Fruit fly (Drosophila melanogaster) whole organism, prepupa: ENCODE measurements around the gene Cys.

Source experiments
- Blimp-1 ChIP-seq: fragments of 200-800 bp; sonication (Bioruptor generic); optimal IDR thresholded peaks from 3 replicates; lab custom pipeline; 2017; ENCODE audit warnings: missing biosample characterization, missing genetic modification characterization, mild to moderate bottlenecking, moderate library complexity, missing genetic modification reagents
- CG10631 ChIP-seq: fragments of 200-800 bp; sonication (Bioruptor generic); optimal IDR thresholded peaks from 2 replicates; lab custom pipeline; 2016; ENCODE audit warnings: missing biosample characterization, missing genetic modification characterization
- CG10669 ChIP-seq: fragments of 200-800 bp; sonication (Bioruptor generic); optimal IDR thresholded peaks from 3 replicates; lab custom pipeline; 2018; ENCODE audit warnings: missing biosample characterization, mild to moderate bottlenecking, missing genetic modification characterization, moderate library complexity
- CG11762 ChIP-seq: fragments of 200-800 bp; sonication (Bioruptor generic); optimal IDR thresholded peaks from 3 replicates; lab custom pipeline; 2016; ENCODE audit warnings: missing biosample characterization, missing genetic modification characterization; ENCODE audit not compliant: insufficient read depth
- CG15336 ChIP-seq: fragments of 200-800 bp; sonication (Bioruptor generic); IDR thresholded peaks from 2 replicates; pipeline ENCODE4 v1.3.6; 2022; ENCODE audit warnings: missing biosample characterization, missing genetic modification characterization
- CG16779 ChIP-seq: fragments of 200-800 bp; sonication (Bioruptor generic); optimal IDR thresholded peaks from 3 replicates; lab custom pipeline; 2017; ENCODE audit warnings: missing biosample characterization, mild to moderate bottlenecking, missing genetic modification characterization
- CG31627 ChIP-seq: fragments of 200-800 bp; sonication (Bioruptor generic); optimal IDR thresholded peaks from 3 replicates; lab custom pipeline; 2016; ENCODE audit warnings: missing biosample characterization, missing genetic modification characterization
- CG34406 ChIP-seq: fragments of 200-800 bp; sonication (Bioruptor generic); optimal IDR thresholded peaks from 3 replicates; lab custom pipeline; 2016; ENCODE audit warnings: missing biosample characterization, missing genetic modification characterization
- CG3919 ChIP-seq: fragments of 200-800 bp; sonication (Bioruptor generic); optimal IDR thresholded peaks from 3 replicates; lab custom pipeline; 2016; ENCODE audit warnings: missing biosample characterization, missing genetic modification characterization
- CG4318 ChIP-seq: fragments of 200-800 bp; sonication (Bioruptor generic); optimal IDR thresholded peaks from 3 replicates; lab custom pipeline; 2017; ENCODE audit warnings: missing biosample characterization, mild to moderate bottlenecking, missing genetic modification characterization
- CG6163 ChIP-seq: fragments of 200-800 bp; sonication (Bioruptor generic); IDR thresholded peaks from 3 replicates; pipeline ENCODE4 v1.3.6; 2022; ENCODE audit warnings: missing biosample characterization, missing genetic modification characterization
- CG6276 ChIP-seq: fragments of 200-800 bp; sonication (Bioruptor generic); optimal IDR thresholded peaks from 2 replicates; lab custom pipeline; 2017; ENCODE audit warnings: missing biosample characterization, mild to moderate bottlenecking, missing genetic modification characterization
- CG6792 ChIP-seq: fragments of 200-800 bp; sonication (Bioruptor generic); optimal IDR thresholded peaks from 3 replicates; lab custom pipeline; 2016; ENCODE audit warnings: missing biosample characterization, missing genetic modification characterization
- CG6854 ChIP-seq: fragments of 200-800 bp; sonication (Bioruptor generic); optimal IDR thresholded peaks from 2 replicates; lab custom pipeline; 2017; ENCODE audit warnings: missing biosample characterization, mild to moderate bottlenecking, missing genetic modification characterization
- CG8119 ChIP-seq: fragments of 200-800 bp; sonication (Bioruptor generic); IDR thresholded peaks from 3 replicates; pipeline ENCODE4 v1.3.6; 2022; ENCODE audit warnings: missing biosample characterization, missing genetic modification characterization
- CG8319 ChIP-seq: fragments of 200-800 bp; sonication (Bioruptor generic); optimal IDR thresholded peaks from 3 replicates; lab custom pipeline; 2016; ENCODE audit warnings: missing biosample characterization, missing genetic modification characterization
- CG9139 ChIP-seq: fragments of 200-800 bp; sonication (Bioruptor generic); optimal IDR thresholded peaks from 3 replicates; lab custom pipeline; 2017; ENCODE audit warnings: missing biosample characterization, mild to moderate bottlenecking, missing genetic modification characterization
- Eip78C ChIP-seq: fragments of 200-800 bp; sonication (Bioruptor generic); peaks from one replicate; lab custom pipeline; 2016; ENCODE audit warnings: missing biosample characterization, missing genetic modification characterization
- Eip93F ChIP-seq: fragments of 200-800 bp; sonication (Bioruptor generic); optimal IDR thresholded peaks from 2 replicates; lab custom pipeline; 2016; ENCODE audit warnings: missing biosample characterization, mild to moderate bottlenecking, missing genetic modification characterization
- Ets21C ChIP-seq: fragments of 200-800 bp; sonication (Bioruptor generic); optimal IDR thresholded peaks from 3 replicates; lab custom pipeline; 2016; ENCODE audit warnings: missing biosample characterization, missing genetic modification characterization
- Ets96B ChIP-seq: fragments of 200-800 bp; optimal IDR thresholded peaks from 2 replicates; lab custom pipeline; 2019; ENCODE audit warnings: missing biosample characterization, mild to moderate bottlenecking, missing genetic modification characterization, moderate library complexity
- Gug ChIP-seq: fragments of 200-800 bp; sonication (Bioruptor generic); IDR thresholded peaks from 2 replicates; pipeline ENCODE4 v1.3.6; 2022; ENCODE audit warnings: missing biosample characterization, missing genetic modification characterization
- Hr38 ChIP-seq: sonication (Bioruptor generic); optimal IDR thresholded peaks from 2 replicates; lab custom pipeline; 2016; ENCODE audit warnings: missing biosample characterization, missing genetic modification characterization
- Hr39 ChIP-seq: fragments of 200-800 bp; sonication (Bioruptor generic); optimal IDR thresholded peaks from 2 replicates; lab custom pipeline; 2016; ENCODE audit warnings: missing biosample characterization, missing genetic modification characterization
- Hr4 ChIP-seq: fragments of 200-800 bp; sonication (Bioruptor generic); optimal IDR thresholded peaks from 3 replicates; lab custom pipeline; 2016; ENCODE audit warnings: missing biosample characterization, missing genetic modification characterization
- Lpt ChIP-seq: fragments of 200-800 bp; sonication (Bioruptor generic); optimal IDR thresholded peaks from 3 replicates; lab custom pipeline; 2016; ENCODE audit warnings: missing biosample characterization, missing genetic modification characterization
- OdsH ChIP-seq: fragments of 200-800 bp; sonication (Bioruptor generic); optimal IDR thresholded peaks from 3 replicates; lab custom pipeline; 2016; ENCODE audit warnings: missing biosample characterization, missing genetic modification characterization
- Sox102F ChIP-seq: fragments of 200-800 bp; sonication (Bioruptor generic); optimal IDR thresholded peaks from 2 replicates; lab custom pipeline; 2016; ENCODE audit warnings: missing biosample characterization, mild to moderate bottlenecking, missing genetic modification characterization
- Sox14 ChIP-seq: fragments of 200-800 bp; sonication (Bioruptor generic); optimal IDR thresholded peaks from 3 replicates; lab custom pipeline; 2016; ENCODE audit warnings: missing biosample characterization, missing genetic modification characterization
- dac ChIP-seq: fragments of 200-800 bp; sonication (Bioruptor generic); optimal IDR thresholded peaks from 2 replicates; lab custom pipeline; 2017; ENCODE audit warnings: missing biosample characterization, mild to moderate bottlenecking, missing genetic modification characterization
- eg ChIP-seq: fragments of 200-800 bp; sonication (Bioruptor generic); IDR thresholded peaks from 3 replicates; pipeline ENCODE4 v1.3.6; 2022; ENCODE audit warnings: missing biosample characterization, missing genetic modification characterization
- esn ChIP-seq: fragments of 200-800 bp; sonication (Bioruptor generic); optimal IDR thresholded peaks from 2 replicates; lab custom pipeline; 2016; ENCODE audit warnings: missing biosample characterization, mild to moderate bottlenecking, missing genetic modification characterization, moderate library complexity
- fd59A ChIP-seq: fragments of 200-800 bp; sonication (Bioruptor generic); optimal IDR thresholded peaks from 2 replicates; lab custom pipeline; 2017; ENCODE audit warnings: missing biosample characterization, mild to moderate bottlenecking, missing genetic modification characterization, missing genetic modification reagents
- fd85E ChIP-seq: fragments of 200-800 bp; sonication (Bioruptor generic); optimal IDR thresholded peaks from 3 replicates; lab custom pipeline; 2016; ENCODE audit warnings: missing biosample characterization, missing genetic modification characterization
- fkh ChIP-seq: fragments of 200-800 bp; sonication (Bioruptor generic); optimal IDR thresholded peaks from 3 replicates; lab custom pipeline; 2017; ENCODE audit warnings: missing biosample characterization, mild to moderate bottlenecking, missing genetic modification characterization, moderate library complexity
- lz ChIP-seq: fragments of 200-800 bp; sonication (Bioruptor generic); optimal IDR thresholded peaks from 3 replicates; lab custom pipeline; 2016; ENCODE audit warnings: missing biosample characterization, missing genetic modification characterization
- pdm3 ChIP-seq: fragments of 200-800 bp; sonication (Bioruptor generic); optimal IDR thresholded peaks from 3 replicates; lab custom pipeline; 2016; ENCODE audit warnings: missing biosample characterization, missing genetic modification characterization
- salr ChIP-seq, 2 experiments: fragments of 200-800 bp; sonication (Bioruptor generic); optimal IDR thresholded peaks; 3 replicates each; lab custom pipeline; 2016 to 2018; ENCODE audit warnings: missing biosample characterization in 2 of 2, missing genetic modification characterization in 2 of 2, mild to moderate bottlenecking in 1 of 2
- spab ChIP-seq: fragments of 200-800 bp; sonication (Bioruptor generic); optimal IDR thresholded peaks from 2 replicates; lab custom pipeline; 2017; ENCODE audit warnings: missing biosample characterization, mild to moderate bottlenecking, missing genetic modification characterization, missing genetic modification reagents
- svp ChIP-seq: fragments of 200-800 bp; sonication (Bioruptor generic); peaks from one replicate; lab custom pipeline; 2016; ENCODE audit warnings: missing biosample characterization, missing genetic modification characterization
- topi ChIP-seq: fragments of 200-800 bp; sonication (Bioruptor generic); optimal IDR thresholded peaks from 3 replicates; lab custom pipeline; 2016; ENCODE audit warnings: missing biosample characterization, missing genetic modification characterization
- vri ChIP-seq: fragments of 200-800 bp; sonication (Bioruptor generic); optimal IDR thresholded peaks from 3 replicates; lab custom pipeline; 2016; ENCODE audit warnings: missing biosample characterization, mild to moderate bottlenecking, missing genetic modification characterization

The Cys gene

DNA sequence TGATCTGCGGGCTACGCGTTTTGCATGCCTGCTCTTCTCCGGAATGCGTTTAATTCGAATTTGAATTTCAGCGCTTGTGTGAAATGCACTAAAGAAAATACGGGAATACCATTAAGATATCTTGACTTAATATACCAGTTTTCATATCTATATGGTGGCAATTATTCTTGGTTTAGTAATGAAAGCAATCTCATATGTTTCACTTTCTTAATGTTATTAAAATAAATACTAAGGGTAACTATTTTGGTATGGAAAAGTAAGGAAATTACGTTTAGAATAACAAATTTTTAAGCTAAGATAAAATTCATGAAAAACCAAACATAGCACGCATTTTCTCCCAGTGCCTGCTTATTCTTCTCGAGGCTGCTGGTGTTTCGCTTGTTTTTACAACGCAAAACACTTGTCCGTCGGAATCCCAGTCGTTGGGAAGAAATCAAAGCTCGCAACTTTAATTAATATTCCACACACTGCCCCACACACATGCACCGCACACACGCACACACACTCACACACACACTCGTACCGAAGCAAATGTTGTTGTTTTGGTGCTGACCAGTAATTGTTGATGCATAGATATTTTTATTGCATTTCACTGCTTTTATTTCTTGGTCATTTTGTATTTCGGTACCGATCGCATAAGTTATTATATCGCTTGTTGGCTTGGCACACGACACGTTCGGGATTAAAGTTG lies 8.5 kb upstream of the Cys start (continued):
- no peak for TF ChIP-seq CG10631 (GFP tag; lab: Kevin White, UChicago)
- TF ChIP-seq CG15336 (GFP tag; lab: Robert Waterston, UW) = peak; percentile 42; the same call in 1 of the 2 replicates
- TF ChIP-seq CG11762 = no peak
- no peak for TF ChIP-seq CG6854 (GFP tag; lab: Kevin White, UChicago)
- no peak for TF ChIP-seq fkh
- no peak for TF ChIP-seq fd85E
- peak; percentile 37 for TF ChIP-seq Ets96B (tag; lab: Kevin White, UChicago)
- TF ChIP-seq svp = peak; percentile 72
- peak; percentile 11 for TF ChIP-seq Sox14
- TF ChIP-seq Gug (GFP tag; lab: Robert Waterston, UW) = no peak
- TF ChIP-seq CG6163 (GFP tag; lab: Robert Waterston, UW) = no peak
- no peak for TF ChIP-seq CG9139 (GFP tag; lab: Kevin White, UChicago)
- no peak for TF ChIP-seq Hr38 (GFP tag; lab: Kevin White, UChicago)
- no peak for TF ChIP-seq dac
- no peak for TF ChIP-seq fd59A
- peak; percentile 35 for TF ChIP-seq OdsH (GFP tag; lab: Kevin White, UChicago)
- TF ChIP-seq topi (GFP tag; lab: Kevin White, UChicago) = peak; percentile 35
- no peak for TF ChIP-seq Sox102F (GFP tag; lab: Kevin White, UChicago)
- TF ChIP-seq Eip93F (GFP tag; lab: Kevin White, UChicago) = no peak
- TF ChIP-seq Hr4 (GFP tag; lab: Kevin White, UChicago) = peak; percentile 38
- no peak for TF ChIP-seq salr (GFP tag; optimal IDR thresholded peaks at IDR 0.05; lab: Kevin White, UChicago)
- TF ChIP-seq CG6276 (GFP tag; lab: Kevin White, UChicago) = no peak
- no peak for TF ChIP-seq CG16779
- TF ChIP-seq Ets21C (GFP tag; lab: Kevin White, UChicago) = no peak
- TF ChIP-seq CG31627 = peak; percentile 28
- TF ChIP-seq CG3919 (GFP tag; lab: Kevin White, UChicago) = no peak
- TF ChIP-seq pdm3 = peak; percentile 41
- TF ChIP-seq CG8119 (GFP tag; lab: Robert Waterston, UW) = no peak
- TF ChIP-seq eg (GFP tag; lab: Robert Waterston, UW) = 0 out of 3 replicates have a peak, but pooled peaks have one; percentile 16
- TF ChIP-seq vri (GFP tag; lab: Kevin White, UChicago) = no peak

dm6 chr3R:14576692-14577646 lies 7.5 kb upstream of the Cys start, which contains the start of gene stumps:
Gene stumps, plus strand, starts transcription at chr3R:14577217.
- TF ChIP-seq CG8319 = no peak
- no peak for TF ChIP-seq Blimp-1 (GFP tag; lab: Kevin White, UChicago)
- no peak for TF ChIP-seq spab (GFP tag; lab: Kevin White, UChicago)
- TF ChIP-seq Eip78C (GFP tag; lab: Kevin White, UChicago) = no peak
- no peak for TF ChIP-seq CG34406 (GFP tag; lab: Kevin White, UChicago)
- TF ChIP-seq Lpt (GFP tag; lab: Kevin White, UChicago) = no peak
- TF ChIP-seq CG8119 (GFP tag; lab: Robert Waterston, UW) = peak; percentile 47; the same call in 1 of the 3 replicates
- TF ChIP-seq Hr38 (GFP tag; lab: Kevin White, UChicago) = no peak
- no peak for TF ChIP-seq CG11762
- no peak for TF ChIP-seq salr (GFP tag; optimal IDR thresholded peaks at IDR 0.05; lab: Kevin White, UChicago)
- no peak for TF ChIP-seq lz (GFP tag; lab: Kevin White, UChicago)
- TF ChIP-seq CG4318 = no peak
- TF ChIP-seq Sox14 = no peak
- peak; percentile 62; the same call in 2 of the 3 replicates for TF ChIP-seq eg (GFP tag; lab: Robert Waterston, UW)
- TF ChIP-seq fkh = peak; percentile 26
- TF ChIP-seq CG16779 = no peak
- no peak for TF ChIP-seq Ets21C (GFP tag; lab: Kevin White, UChicago)
- TF ChIP-seq Hr39 = no peak
- no peak for TF ChIP-seq esn (GFP tag; lab: Kevin White, UChicago)
- peak; percentile 44 for TF ChIP-seq CG6276 (GFP tag; lab: Kevin White, UChicago)
- TF ChIP-seq CG6792 (GFP tag; lab: Kevin White, UChicago) = no peak
- TF ChIP-seq CG15336 (GFP tag; lab: Robert Waterston, UW) = peak; percentile 25; the same call in 1 of the 2 replicates
- TF ChIP-seq CG10669 (GFP tag; lab: Kevin White, UChicago) = no peak
